Fruit fly (Drosophila melanogaster) whole organism, embryonic: ENCODE results near the gene CG9702.

Experiments used
- C15 ChIP-seq: fragments of 200-800 bp; sonication (Bioruptor generic); IDR thresholded peaks from 3 replicates; pipeline ENCODE4 v1.3.6; 2022; ENCODE audit warnings: missing biosample characterization, missing genetic modification characterization
- CG11093 ChIP-seq: fragments of 200-800 bp; sonication (Bioruptor generic); IDR thresholded peaks from 3 replicates; pipeline ENCODE4 v1.3.6; 2022; ENCODE audit warnings: missing biosample characterization, missing genetic modification characterization
- CG12659 ChIP-seq: fragments of 200-800 bp; sonication (Bioruptor generic); optimal IDR thresholded peaks from 3 replicates; lab custom pipeline; 2017; ENCODE audit warnings: mild to moderate bottlenecking, missing biosample characterization, missing genetic modification reagents, missing genetic modification characterization
- CG12769 ChIP-seq: fragments of 200-800 bp; sonication (Bioruptor generic); optimal IDR thresholded peaks from 2 replicates; lab custom pipeline; 2019; ENCODE audit warnings: missing biosample characterization, mild to moderate bottlenecking, missing genetic modification characterization, moderate library complexity
- CG14860 ChIP-seq: fragments of 200-800 bp; sonication (Bioruptor generic); IDR thresholded peaks from 3 replicates; pipeline ENCODE4 v1.3.6; 2022; ENCODE audit warnings: missing biosample characterization, missing genetic modification characterization; ENCODE audit not compliant: partially characterized antibody
- CG1529 ChIP-seq: fragments of 200-800 bp; sonication (Bioruptor generic); optimal IDR thresholded peaks from 3 replicates; lab custom pipeline; 2018; ENCODE audit warnings: missing biosample characterization, missing genetic modification characterization
- CG15514 ChIP-seq: fragments of 200-800 bp; sonication (Bioruptor generic); optimal IDR thresholded peaks from 3 replicates; lab custom pipeline; 2017; ENCODE audit warnings: missing biosample characterization, missing genetic modification characterization, mild to moderate bottlenecking, moderate library complexity, missing genetic modification reagents
- CG17829 ChIP-seq: fragments of 200-800 bp; optimal IDR thresholded peaks from 2 replicates; lab custom pipeline; 2019; ENCODE audit warnings: missing biosample characterization, mild to moderate bottlenecking, missing genetic modification characterization, moderate library complexity
- CG2116 ChIP-seq: fragments of 200-800 bp; sonication (Bioruptor generic); optimal IDR thresholded peaks from 3 replicates; lab custom pipeline; 2018; ENCODE audit warnings: missing biosample characterization, mild to moderate bottlenecking, missing genetic modification characterization
- CG2202 ChIP-seq: fragments of 200-800 bp; sonication (Bioruptor generic); optimal IDR thresholded peaks from 2 replicates; lab custom pipeline; 2018; ENCODE audit warnings: missing biosample characterization, mild to moderate bottlenecking, missing genetic modification characterization
- CG2889 ChIP-seq: fragments of 200-800 bp; sonication (Bioruptor generic); IDR thresholded peaks from 3 replicates; pipeline ENCODE4 v1.3.6; 2022; ENCODE audit warnings: missing biosample characterization, missing genetic modification characterization
- CG33557 ChIP-seq: fragments of 200-800 bp; sonication (Bioruptor generic); optimal IDR thresholded peaks from 2 replicates; lab custom pipeline; 2019; ENCODE audit warnings: missing biosample characterization, mild to moderate bottlenecking, missing genetic modification characterization, moderate library complexity
- CG4360 ChIP-seq: fragments of 200-800 bp; sonication (Bioruptor generic); IDR thresholded peaks from 2 replicates; pipeline ENCODE4 v1.3.6; 2022; ENCODE audit warnings: missing biosample characterization, missing genetic modification characterization
- CG43689 ChIP-seq: fragments of 200-800 bp; sonication (Bioruptor generic); IDR thresholded peaks from 2 replicates; pipeline ENCODE4 v1.3.6; 2022; ENCODE audit warnings: missing biosample characterization, missing genetic modification characterization
- CG6175 ChIP-seq: fragments of 200-800 bp; sonication (Bioruptor generic); IDR thresholded peaks from 3 replicates; pipeline ENCODE4 v1.3.6; 2022; ENCODE audit warnings: missing biosample characterization, missing genetic modification characterization
- CG7963 ChIP-seq: fragments of 200-800 bp; sonication (Bioruptor generic); IDR thresholded peaks from 3 replicates; pipeline ENCODE4 v1.3.6; 2022; ENCODE audit warnings: missing biosample characterization, missing genetic modification characterization; ENCODE audit not compliant: partially characterized antibody
- CG8359 ChIP-seq: fragments of 200-800 bp; sonication (Bioruptor generic); optimal IDR thresholded peaks from 2 replicates; lab custom pipeline; 2017; ENCODE audit warnings: missing biosample characterization, mild to moderate bottlenecking, missing genetic modification characterization, borderline replicate concordance
- CHES-1-like ChIP-seq: fragments of 200-800 bp; sonication (Bioruptor generic); optimal IDR thresholded peaks from 2 replicates; lab custom pipeline; 2016; ENCODE audit warnings: missing biosample characterization, missing genetic modification characterization
- CrebB ChIP-seq: fragments of 200-800 bp; sonication (Bioruptor generic); optimal IDR thresholded peaks from 3 replicates; lab custom pipeline; 2018; ENCODE audit warnings: missing biosample characterization, mild to moderate bottlenecking, missing genetic modification characterization
- Deaf1 ChIP-seq: fragments of 200-800 bp; optimal IDR thresholded peaks from 3 replicates; lab custom pipeline; 2019; ENCODE audit warnings: missing biosample characterization, mild to moderate bottlenecking, missing genetic modification characterization, moderate library complexity
- Dip2 ChIP-seq: fragments of 200-800 bp; sonication (Bioruptor generic); IDR thresholded peaks from 2 replicates; pipeline ENCODE4 v1.3.6; 2022; ENCODE audit warnings: missing biosample characterization, missing genetic modification characterization
- Doc2 ChIP-seq: fragments of 200-800 bp; sonication (Bioruptor generic); IDR thresholded peaks from 2 replicates; pipeline ENCODE4 v1.3.6; 2022; ENCODE audit warnings: missing biosample characterization, missing genetic modification characterization
- Drgx ChIP-seq: fragments of 200-800 bp; sonication (Bioruptor generic); IDR thresholded peaks from 2 replicates; pipeline ENCODE4 v1.3.6; 2022; ENCODE audit warnings: missing biosample characterization, missing genetic modification characterization
- Fer3 ChIP-seq: fragments of 200-800 bp; sonication (Bioruptor generic); optimal IDR thresholded peaks from 2 replicates; lab custom pipeline; 2018; ENCODE audit warnings: missing biosample characterization, mild to moderate bottlenecking, missing genetic modification characterization, moderate library complexity
- Meics ChIP-seq: fragments of 200-800 bp; sonication (Bioruptor generic); optimal IDR thresholded peaks from 2 replicates; lab custom pipeline; 2017; ENCODE audit warnings: missing biosample characterization, mild to moderate bottlenecking, missing genetic modification characterization
- Opbp ChIP-seq: fragments of 200-800 bp; sonication (Bioruptor generic); IDR thresholded peaks from 3 replicates; pipeline ENCODE4 v1.3.6; 2022; ENCODE audit warnings: missing biosample characterization, missing genetic modification characterization; ENCODE audit not compliant: partially characterized antibody
- Ptx1 ChIP-seq: fragments of 200-800 bp; sonication (Bioruptor generic); IDR thresholded peaks from 2 replicates; pipeline ENCODE4 v1.3.6; 2022; ENCODE audit warnings: missing biosample characterization, missing genetic modification characterization
- Rx ChIP-seq: fragments of 200-800 bp; sonication (Bioruptor generic); IDR thresholded peaks from 2 replicates; pipeline ENCODE4 v1.3.6; 2022; ENCODE audit warnings: missing biosample characterization, missing genetic modification characterization
- TFAM ChIP-seq: fragments of 200-800 bp; sonication (Bioruptor generic); optimal IDR thresholded peaks from 2 replicates; lab custom pipeline; 2017; ENCODE audit warnings: missing biosample characterization, missing genetic modification characterization, inconsistent platforms
- Tbp ChIP-seq: fragments of >200 bp; optimal IDR thresholded peaks from 2 replicates; lab custom pipeline; 2018; ENCODE audit warnings: missing biosample characterization, missing genetic modification characterization
- Usf ChIP-seq: fragments of 200-800 bp; sonication (Bioruptor generic); optimal IDR thresholded peaks from 2 replicates; lab custom pipeline; 2017; ENCODE audit warnings: missing genotype, missing biosample characterization, missing genetic modification characterization
- ash1 ChIP-seq: fragments of 200-800 bp; sonication (Bioruptor generic); optimal IDR thresholded peaks from 2 replicates; lab custom pipeline; 2018; ENCODE audit warnings: missing biosample characterization, mild to moderate bottlenecking, missing genetic modification characterization
- bab2 ChIP-seq: fragments of 200-800 bp; sonication (Bioruptor generic); optimal IDR thresholded peaks from 2 replicates; lab custom pipeline; 2016; ENCODE audit warnings: missing biosample characterization, missing genetic modification characterization
- dmrt99B ChIP-seq: fragments of 200-800 bp; sonication (Bioruptor generic); optimal IDR thresholded peaks from 2 replicates; lab custom pipeline; 2018; ENCODE audit warnings: missing biosample characterization, mild to moderate bottlenecking, missing genetic modification characterization, moderate library complexity
- en ChIP-seq: fragments of 200-800 bp; sonication (Bioruptor generic); optimal IDR thresholded peaks from 2 replicates; lab custom pipeline; 2016; ENCODE audit warnings: missing biosample characterization, missing genetic modification characterization
- ewg ChIP-seq: fragments of 200-800 bp; sonication (Bioruptor generic); optimal IDR thresholded peaks from 3 replicates; lab custom pipeline; 2017; ENCODE audit warnings: mild to moderate bottlenecking, missing biosample characterization, missing genetic modification reagents, missing genetic modification characterization
- fd96Cb ChIP-seq: fragments of 200-800 bp; sonication (Bioruptor generic); optimal IDR thresholded peaks from 2 replicates; lab custom pipeline; 2018; ENCODE audit warnings: missing biosample characterization, mild to moderate bottlenecking, missing genetic modification characterization, moderate library complexity
- gce ChIP-seq: fragments of 200-800 bp; sonication (Bioruptor generic); IDR thresholded peaks from 3 replicates; pipeline ENCODE4 v1.3.6; 2022; ENCODE audit warnings: missing biosample characterization, missing genetic modification characterization
- h ChIP-seq: fragments of >200 bp; optimal IDR thresholded peaks from 2 replicates; lab custom pipeline; 2017
- kah ChIP-seq: fragments of 200-800 bp; sonication (Bioruptor generic); optimal IDR thresholded peaks from 2 replicates; lab custom pipeline; 2018; ENCODE audit warnings: missing biosample characterization, mild to moderate bottlenecking, missing genetic modification characterization
- knrl ChIP-seq: fragments of 200-800 bp; sonication (Bioruptor generic); IDR thresholded peaks from 3 replicates; pipeline ENCODE4 v1.3.6; 2022; ENCODE audit warnings: missing biosample characterization, missing genetic modification characterization; ENCODE audit not compliant: partially characterized antibody
- nerfin-1 ChIP-seq: fragments of 200-800 bp; sonication (Bioruptor generic); optimal IDR thresholded peaks from 3 replicates; lab custom pipeline; 2019; ENCODE audit warnings: missing biosample characterization, mild to moderate bottlenecking, missing genetic modification characterization, moderate library complexity
- peb ChIP-seq: fragments of 200-800 bp; sonication (Bioruptor generic); IDR thresholded peaks from 2 replicates; pipeline ENCODE4 v1.3.6; 2022; ENCODE audit warnings: missing biosample characterization, missing genetic modification characterization
- sens ChIP-seq: fragments of 200-800 bp; sonication (Bioruptor generic); peaks from one replicate; lab custom pipeline; 2016; ENCODE audit warnings: missing biosample characterization, missing genetic modification characterization
- slou ChIP-seq: fragments of 200-800 bp; sonication (Bioruptor generic); optimal IDR thresholded peaks from 3 replicates; lab custom pipeline; 2016; ENCODE audit warnings: missing biosample characterization, missing genetic modification characterization
- sob ChIP-seq: fragments of 200-800 bp; sonication (Bioruptor generic); IDR thresholded peaks from 2 replicates; pipeline ENCODE4 v1.3.6; 2022; ENCODE audit warnings: missing biosample characterization, missing genetic modification characterization
- sr ChIP-seq: fragments of 200-800 bp; sonication (Bioruptor generic); IDR thresholded peaks from 3 replicates; pipeline ENCODE4 v1.3.6; 2022; ENCODE audit warnings: missing biosample characterization, missing genetic modification characterization
- ssp ChIP-seq: fragments of 200-800 bp; sonication (Bioruptor generic); IDR thresholded peaks from 2 replicates; pipeline ENCODE4 v1.3.6; 2022; ENCODE audit warnings: missing biosample characterization, missing genetic modification characterization
- tll ChIP-seq, 2 experiments: fragments of 200-800 bp in 1 of 2; fragments of >200 bp in 1 of 2; sonication (Bioruptor generic) in 1 of 2; optimal IDR thresholded peaks; 2 replicates each; lab custom pipeline; 2017 to 2019; ENCODE audit warnings: missing biosample characterization in 2 of 2, missing genetic modification characterization in 2 of 2, mild to moderate bottlenecking in 1 of 2, moderate library complexity in 1 of 2
- unc-4 ChIP-seq: fragments of 200-800 bp; sonication (Bioruptor generic); IDR thresholded peaks from 2 replicates; pipeline ENCODE4 v1.3.6; 2022; ENCODE audit warnings: missing biosample characterization, missing genetic modification characterization; ENCODE audit not compliant: partially characterized antibody

CG9702 gene

DNA sequence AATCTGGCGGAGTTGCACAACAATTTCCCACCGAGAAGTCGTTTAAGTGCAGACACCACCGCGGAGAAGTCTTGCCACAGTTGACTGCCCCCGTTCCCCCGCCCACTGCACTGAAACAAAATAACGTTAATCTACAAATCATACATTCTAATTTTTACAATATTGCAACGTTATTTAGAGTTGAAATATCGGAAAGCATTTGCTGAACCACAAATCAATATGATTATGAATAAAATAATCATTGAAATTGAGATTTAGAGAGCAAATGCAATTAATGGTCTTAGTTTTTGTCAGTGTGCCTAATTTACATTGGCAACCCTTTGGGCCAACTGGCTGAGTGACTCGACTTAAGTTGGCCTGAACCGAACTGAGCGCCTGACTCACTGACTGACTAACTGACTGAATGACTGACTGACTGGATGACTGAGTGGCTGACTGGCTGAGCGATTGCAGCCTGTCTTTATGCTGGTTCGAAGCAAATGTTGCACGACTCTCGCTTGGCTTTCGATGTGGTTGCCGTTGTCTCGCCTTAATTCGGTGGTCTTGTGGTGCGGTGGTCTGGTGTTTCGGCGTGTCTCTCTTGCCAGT is 8.6 kb upstream of the CG9702 start (continued):
- TF ChIP-seq Dip2 (GFP tag; lab: Robert Waterston, UW), result no peak
- TF ChIP-seq Fer3 (tag; lab: Kevin White, UChicago), result no peak
- TF ChIP-seq tll (GFP tag; optimal IDR thresholded peaks at IDR 0.05; lab: Kevin White, UChicago), result peak in 1 of 2 experiments; percentile 55
- TF ChIP-seq sr (GFP tag; lab: Robert Waterston, UW), result peak; percentile 42; the same call in 1 of the 3 replicates
- peak; percentile 68 for TF ChIP-seq CG2202 (tag; lab: Kevin White, UChicago)
- no peak for TF ChIP-seq slou (GFP tag; lab: Kevin White, UChicago)
- TF ChIP-seq sob, result no peak
- no peak for TF ChIP-seq Tbp
- peak; percentile 42; the same call in 1 of the 3 replicates for TF ChIP-seq CG2889
- peak; percentile 61; the same call in 1 of the 2 replicates for TF ChIP-seq ssp (GFP tag; lab: Robert Waterston, UW)
- TF ChIP-seq Opbp, result no peak
- TF ChIP-seq peb (GFP tag; lab: Robert Waterston, UW), result 0 out of 2 replicates have a peak, but pooled peaks have one; percentile 30
- TF ChIP-seq Rx (GFP tag; lab: Robert Waterston, UW), result peak; percentile 62
- TF ChIP-seq CG2116 (GFP tag; lab: Kevin White, UChicago), result peak; percentile 14
- peak; percentile 77 for TF ChIP-seq CG1529 (GFP tag; lab: Kevin White, UChicago)
- TF ChIP-seq CG33557 (GFP tag; lab: Kevin White, UChicago), result peak; percentile 74
- TF ChIP-seq CG6175 (GFP tag; lab: Robert Waterston, UW), result no peak
- TF ChIP-seq Ptx1 (GFP tag; lab: Robert Waterston, UW), result peak; percentile 87
- peak; percentile 74; the same call in 2 of the 3 replicates for TF ChIP-seq gce (GFP tag; lab: Robert Waterston, UW)
- TF ChIP-seq Drgx (GFP tag; lab: Robert Waterston, UW), result peak; percentile 91
- TF ChIP-seq CG43689 (GFP tag; lab: Robert Waterston, UW), result 0 out of 2 replicates have a peak, but pooled peaks have one; percentile 40
- TF ChIP-seq kah (GFP tag; lab: Kevin White, UChicago), result peak; percentile 67
- TF ChIP-seq Doc2 (GFP tag; lab: Robert Waterston, UW), result no peak
- no peak for TF ChIP-seq Usf (GFP tag; lab: Kevin White, UChicago)
- peak; percentile 44 for TF ChIP-seq CHES-1-like
- TF ChIP-seq Deaf1 (tag; lab: Kevin White, UChicago), result no peak
- peak; percentile 32 for TF ChIP-seq TFAM (GFP tag; lab: Kevin White, UChicago)
- peak; percentile 96 for TF ChIP-seq sens (GFP tag; lab: Kevin White, UChicago)
- TF ChIP-seq C15 (GFP tag; lab: Robert Waterston, UW), result 0 out of 3 replicates have a peak, but pooled peaks have one; percentile 48
- TF ChIP-seq nerfin-1 (tag; lab: Kevin White, UChicago), result no peak
- peak; percentile 57 for TF ChIP-seq bab2 (GFP tag; lab: Kevin White, UChicago)
- peak; percentile 31 for TF ChIP-seq CG15514 (GFP tag; lab: Kevin White, UChicago)
- TF ChIP-seq ewg (GFP tag; lab: Kevin White, UChicago), result peak; percentile 56
- TF ChIP-seq Meics (GFP tag; lab: Kevin White, UChicago), result peak; percentile 58
- peak; percentile 44 for TF ChIP-seq CrebB
- peak; percentile 56 for TF ChIP-seq CG12659
- peak; percentile 72; the same call in 2 of the 3 replicates for TF ChIP-seq CG11093 (GFP tag; lab: Robert Waterston, UW)
- TF ChIP-seq CG8359, result peak; percentile 50
- peak; percentile 87 for TF ChIP-seq CG17829
- no peak for TF ChIP-seq unc-4 (GFP tag; lab: Robert Waterston, UW)
- TF ChIP-seq dmrt99B (tag; lab: Kevin White, UChicago), result peak; percentile 91
- peak; percentile 85 for TF ChIP-seq fd96Cb (tag; lab: Kevin White, UChicago)
- no peak for TF ChIP-seq h (lab: Kevin White, UChicago)
- no peak for TF ChIP-seq knrl (GFP tag; lab: Robert Waterston, UW)
- TF ChIP-seq en, result peak; percentile 66
- TF ChIP-seq CG4360, result peak; percentile 26; the same call in 1 of the 2 replicates
- no peak for TF ChIP-seq ash1 (GFP tag; lab: Kevin White, UChicago)
- TF ChIP-seq CG12769, result peak; percentile 90
- TF ChIP-seq CG7963 (GFP tag; lab: Robert Waterston, UW), result no peak
- TF ChIP-seq CG14860, result no peak
